Worm (Caenorhabditis elegans): ENCODE data around the gene B0001.3.

ce11 chrIV:12109743-12110142, 35.8 kb downstream of the B0001.3 start:
- TF ChIP-seq ceh-13 (GFP tag; optimal IDR thresholded peaks at IDR 0.05) (no peak), tbx-11 (GFP tag; IDR thresholded peaks at IDR 0.05) (no peak), hnd-1 (tag; optimal IDR thresholded peaks at IDR 0.05) (no peak), ets-7 (tag; optimal IDR thresholded peaks at IDR 0.05) (no peak), ama-1 (optimal IDR thresholded peaks at IDR 0.05) (no peak), tbx-37 (GFP tag; conservative IDR thresholded peaks at IDR 0.05) (no peak), aly-1 (tag; optimal IDR thresholded peaks at IDR 0.05) (no peak)

All from whole organism, early embryonic.